Worm (Caenorhabditis elegans) whole organism, mixed stage, embryonic: ENCODE data around the gene ZK84.2.
"Not testable (repeated sequence)": the region's sequence is repeated elsewhere in the genome, so short reads cannot be mapped to it uniquely, and the experiment has no call there.

ENCODE experiments used
- pha-4 ChIP-seq: fragments of 150-350 bp; optimal IDR thresholded peaks from 2 replicates; lab custom pipeline; 2018; ENCODE audit warnings: missing biosample characterization, missing genetic modification reagents, missing genetic modification characterization
- snpc-4 ChIP-seq: fragments of 150-350 bp; optimal IDR thresholded peaks from 2 replicates; lab custom pipeline; 2014; ENCODE audit warnings: missing biosample characterization, missing genetic modification characterization

ce11 chrII:6014057-6014456, at the start of gene ZK84.2:
- not testable (repeated sequence) for TF ChIP-seq snpc-4, pha-4
